Worm (Caenorhabditis elegans): ENCODE results near the gene Y6E2A.4.

- TF ChIP-seq elt-1 (tag; optimal IDR thresholded peaks at IDR 0.05): no peak
- TF ChIP-seq lin-11 (tag; optimal IDR thresholded peaks at IDR 0.05): no peak
- no peak for TF ChIP-seq skn-1 (tag; optimal IDR thresholded peaks at IDR 0.05)
- no peak for TF ChIP-seq elt-3 (tag; optimal IDR thresholded peaks at IDR 0.05)
- no peak for TF ChIP-seq lin-39 (tag; optimal IDR thresholded peaks at IDR 0.05)
- TF ChIP-seq mab-5 (tag; optimal IDR thresholded peaks at IDR 0.05): no peak
- TF ChIP-seq nhr-6 (tag; optimal IDR thresholded peaks at IDR 0.05): no peak
- no peak for TF ChIP-seq unc-62 (GFP tag; optimal IDR thresholded peaks at IDR 0.05)
- TF ChIP-seq ztf-11 (tag; optimal IDR thresholded peaks at IDR 0.05): no peak
- TF ChIP-seq Y55F3AM.14 (GFP tag; optimal IDR thresholded peaks at IDR 0.05): no peak
- TF ChIP-seq ama-1 (optimal IDR thresholded peaks at IDR 0.05): no peak
- no peak for TF ChIP-seq R02D3.7 (tag; optimal IDR thresholded peaks at IDR 0.05)
- TF ChIP-seq sem-4 (tag; optimal IDR thresholded peaks at IDR 0.05): no peak
- no peak for TF ChIP-seq nhr-25 (tag; optimal IDR thresholded peaks at IDR 0.05)
These were observed 35.5 kb upstream of the Y6E2A.4 start, which contains the start of gene str-43 for ce11 chrV:15752049-15752448.

Measured in whole organism, L2 larva.